Fruit fly (Drosophila melanogaster): Measurements from ENCODE around the gene CG15544.

The CG15544 gene

dm6 chr3R:30781661-30782120 lies 45.9 kb upstream of the CG15544 start (continued):
- TF ChIP-seq ERR (GFP tag; optimal IDR thresholded peaks at IDR 0.05) (peak; percentile 93), CG10267 (tag; optimal IDR thresholded peaks at IDR 0.05) (peak; percentile 87), CG13287 (GFP tag; IDR thresholded peaks at IDR 0.05; ENCODE audit: partially characterized antibody) (peak; percentile 10; the same call in 1 of the 2 replicates), bbx (GFP tag; IDR thresholded peaks at IDR 0.05; ENCODE audit: partially characterized antibody) (no peak), CG4820 (GFP tag; optimal IDR thresholded peaks at IDR 0.05) (peak; percentile 96), CG1233 (GFP tag; optimal IDR thresholded peaks at IDR 0.05) (peak; percentile 92), cad (GFP tag; optimal IDR thresholded peaks at IDR 0.05) (peak; percentile 68), BEAF-32 (GFP tag; optimal IDR thresholded peaks at IDR 0.05) (no peak), nau (GFP tag; optimal IDR thresholded peaks at IDR 0.05) (peak; percentile 63), CG3281 (GFP tag; optimal IDR thresholded peaks at IDR 0.05) (peak; percentile 88), Adf1 (GFP tag; IDR thresholded peaks at IDR 0.05) (peak; percentile 70), Rx (GFP tag; IDR thresholded peaks at IDR 0.05) (peak; percentile 89), ash1 (GFP tag; optimal IDR thresholded peaks at IDR 0.05) (peak; percentile 26), CG4282 (GFP tag; optimal IDR thresholded peaks at IDR 0.05) (peak; percentile 84), trem (tag; optimal IDR thresholded peaks at IDR 0.05) (peak; percentile 90), CG6654 (GFP tag; optimal IDR thresholded peaks at IDR 0.05) (peak; percentile 73), wor (GFP tag; IDR thresholded peaks at IDR 0.05) (peak; percentile 88), HLH4C (GFP tag; IDR thresholded peaks at IDR 0.05; ENCODE audit: partially characterized antibody) (no peak), corto (GFP tag; optimal IDR thresholded peaks at IDR 0.05) (peak; percentile 72), crol (GFP tag; IDR thresholded peaks at IDR 0.05) (peak; percentile 53), Dek (tag; optimal IDR thresholded peaks at IDR 0.05) (peak; percentile 87), PHDP (tag; optimal IDR thresholded peaks at IDR 0.05) (peak; percentile 93), otp (GFP tag; IDR thresholded peaks at IDR 0.05) (no peak; the same call in 2 of the 3 replicates), dmrt11E (tag; optimal IDR thresholded peaks at IDR 0.05) (peak; percentile 97), chn (GFP tag; optimal IDR thresholded peaks at IDR 0.05) (peak; percentile 95), Xbp1 (GFP tag; optimal IDR thresholded peaks at IDR 0.05) (peak; percentile 95), Oli (tag; optimal IDR thresholded peaks at IDR 0.05) (peak; percentile 93), Dip3 (GFP tag; optimal IDR thresholded peaks at IDR 0.05) (peak; percentile 58), HLHmδ (GFP tag; optimal IDR thresholded peaks at IDR 0.05) (peak; percentile 21), E2f2 (GFP tag; IDR thresholded peaks at IDR 0.05) (peak; percentile 77), kah (GFP tag; optimal IDR thresholded peaks at IDR 0.05) (peak; percentile 75), pnt (GFP tag; optimal IDR thresholded peaks at IDR 0.05) (peak; percentile 96), tgo (GFP tag; IDR thresholded peaks at IDR 0.05) (peak; percentile 96), CG6765 (GFP tag; optimal IDR thresholded peaks at IDR 0.05) (peak; percentile 66), CG7745 (tag; optimal IDR thresholded peaks at IDR 0.05) (peak; percentile 50), CG3847 (GFP tag; IDR thresholded peaks at IDR 0.05) (peak; percentile 93), jigr1 (GFP tag; IDR thresholded peaks at IDR 0.05) (peak; percentile 86), CG8290 (GFP tag; optimal IDR thresholded peaks at IDR 0.05) (peak; percentile 92), CG8290 (tag; optimal IDR thresholded peaks at IDR 0.05) (peak; percentile 77 to 96), Hr39 (optimal IDR thresholded peaks at IDR 0.05) (no peak), H2.0 (GFP tag; IDR thresholded peaks at IDR 0.05) (peak; percentile 96), Hmr (GFP tag; optimal IDR thresholded peaks at IDR 0.05) (peak; percentile 89), CG17361 (GFP tag; IDR thresholded peaks at IDR 0.05) (peak; percentile 96), CG17385 (GFP tag; optimal IDR thresholded peaks at IDR 0.05) (peak; percentile 88), Myb (GFP tag; optimal IDR thresholded peaks at IDR 0.05) (peak; percentile 84), CG16815 (GFP tag; optimal IDR thresholded peaks at IDR 0.05) (peak; percentile 95), fd96Cb (tag; optimal IDR thresholded peaks at IDR 0.05) (peak; percentile 94), CG1647 (GFP tag; optimal IDR thresholded peaks at IDR 0.05) (peak; percentile 86), CG12071 (GFP tag; optimal IDR thresholded peaks at IDR 0.05) (peak; percentile 86), lov (optimal IDR thresholded peaks at IDR 0.05) (no peak), lov (GFP tag; IDR thresholded peaks at IDR 0.05) (peak; percentile 95)

Measured in whole organism, embryonic.